Fruit fly (Drosophila melanogaster) S2 (cell line): Measurements from ENCODE around the gene ss.

Experiments
- CG8478 ChIP-seq: fragments of >200 bp; optimal IDR thresholded peaks from 2 replicates; lab custom pipeline; 2018
- CTCF ChIP-seq, 2 experiments: fragments of >200 bp; optimal IDR thresholded peaks; 2 replicates each; lab custom pipeline; 2018

DNA sequence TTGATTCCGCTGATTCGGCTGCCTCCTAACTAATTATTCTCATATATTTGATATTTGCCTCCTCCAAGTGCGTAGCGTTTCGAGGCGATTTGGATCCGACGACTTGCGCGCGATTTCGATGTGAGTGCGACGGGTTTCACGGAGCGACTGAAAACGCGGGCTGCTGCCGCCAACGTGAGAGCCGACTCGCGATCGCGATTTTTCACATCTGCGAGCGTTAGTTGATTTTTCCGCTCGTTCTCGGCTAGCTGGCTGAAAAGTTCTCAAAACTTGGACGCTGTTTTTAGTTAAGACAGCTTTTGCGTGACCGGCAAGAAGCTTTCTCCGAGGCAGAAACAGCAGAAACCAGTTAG lies 46.7 kb downstream of the ss start, which contains the start of gene CG10311:
- TF ChIP-seq CTCF (optimal IDR thresholded peaks at IDR 0.05; lab: Kevin White, UChicago) (no peak), CG8478 (no peak)
